Fruit fly (Drosophila melanogaster): Measurements from ENCODE around the gene CG2211.

Gene CG2211

dm6 chr3L:1349942-1350923 lies 15.1 kb upstream of the CG2211 start (continued):
- TF ChIP-seq CG3281 (GFP tag; optimal IDR thresholded peaks at IDR 0.05) (peak; percentile 4), ap (GFP tag; IDR thresholded peaks at IDR 0.05) (no peak), grau (tag; optimal IDR thresholded peaks at IDR 0.05) (peak; percentile 42), CG17802 (tag; optimal IDR thresholded peaks at IDR 0.05) (no peak), bbx (GFP tag; IDR thresholded peaks at IDR 0.05; ENCODE audit: partially characterized antibody) (peak; percentile 97), danr (GFP tag; IDR thresholded peaks at IDR 0.05) (no peak), chm (GFP tag; IDR thresholded peaks at IDR 0.05) (no peak), YL-1 (GFP tag; optimal IDR thresholded peaks at IDR 0.05) (no peak), usp (GFP tag; optimal IDR thresholded peaks at IDR 0.05) (no peak), CG10274 (GFP tag; optimal IDR thresholded peaks at IDR 0.05) (no peak), pum (GFP tag; optimal IDR thresholded peaks at IDR 0.05) (peak; percentile 35), CG34224 (GFP tag; IDR thresholded peaks at IDR 0.05; ENCODE audit: partially characterized antibody) (peak; percentile 99), croc (GFP tag; conservative IDR thresholded peaks at IDR 0.05) (no peak), Myb (GFP tag; optimal IDR thresholded peaks at IDR 0.05) (peak; percentile 15), TFAM (GFP tag; optimal IDR thresholded peaks at IDR 0.05) (no peak), hbn (GFP tag; IDR thresholded peaks at IDR 0.05; ENCODE audit: partially characterized antibody) (peak; percentile 96), MESR4 (GFP tag; optimal IDR thresholded peaks at IDR 0.05) (peak; percentile 77), disco-r (GFP tag; optimal IDR thresholded peaks at IDR 0.05) (no peak), Fer1 (GFP tag; optimal IDR thresholded peaks at IDR 0.05) (no peak), CG13287 (GFP tag; IDR thresholded peaks at IDR 0.05; ENCODE audit: partially characterized antibody) (peak; percentile 98), CG17361 (GFP tag; IDR thresholded peaks at IDR 0.05) (peak; percentile 68), oc (tag; optimal IDR thresholded peaks at IDR 0.05) (no peak), insv (GFP tag; optimal IDR thresholded peaks at IDR 0.05) (peak in 1 of 2 experiments; percentile 94), CG16813 (GFP tag; IDR thresholded peaks at IDR 0.05; ENCODE audit: partially characterized antibody) (peak; percentile 98), nerfin-2 (GFP tag; IDR thresholded peaks at IDR 0.05; ENCODE audit: partially characterized antibody) (peak; percentile 96), CG18011 (GFP tag; optimal IDR thresholded peaks at IDR 0.05) (no peak), tx (GFP tag; optimal IDR thresholded peaks at IDR 0.05) (peak; percentile 34), ci (GFP tag; IDR thresholded peaks at IDR 0.05) (no peak), CG7839 (tag; optimal IDR thresholded peaks at IDR 0.05) (peak; percentile 42), CG7556 (GFP tag; optimal IDR thresholded peaks at IDR 0.05) (no peak), CG14860 (GFP tag; IDR thresholded peaks at IDR 0.05; ENCODE audit: partially characterized antibody) (peak; percentile 98), CG31388 (GFP tag; optimal IDR thresholded peaks at IDR 0.05) (no peak), unc-4 (GFP tag; IDR thresholded peaks at IDR 0.05; ENCODE audit: partially characterized antibody) (peak; percentile 97), stc (GFP tag; IDR thresholded peaks at IDR 0.05) (no peak), aop (GFP tag; IDR thresholded peaks at IDR 0.05) (no peak), Trl (optimal IDR thresholded peaks at IDR 0.05) (no peak), Trl (GFP tag; optimal IDR thresholded peaks at IDR 0.05) (peak; percentile 6), CG2712 (tag; optimal IDR thresholded peaks at IDR 0.05) (peak; percentile 59), twi (tag; optimal IDR thresholded peaks at IDR 0.05) (no peak), CG14710 (tag; optimal IDR thresholded peaks at IDR 0.05) (peak; percentile 57), mld (GFP tag; IDR thresholded peaks at IDR 0.05; ENCODE audit: partially characterized antibody) (peak; percentile 98), CG4854 (GFP tag; optimal IDR thresholded peaks at IDR 0.05) (peak; percentile 10), Side (GFP tag; optimal IDR thresholded peaks at IDR 0.05) (peak; percentile 9), CG5953 (GFP tag; IDR thresholded peaks at IDR 0.05) (no peak), schlank (tag; optimal IDR thresholded peaks at IDR 0.05) (no peak), pnt (GFP tag; optimal IDR thresholded peaks at IDR 0.05) (no peak), crol (GFP tag; IDR thresholded peaks at IDR 0.05) (no peak), CG17612 (GFP tag; IDR thresholded peaks at IDR 0.05) (no peak)

All from whole organism, embryonic.